Worm (Caenorhabditis elegans): ENCODE results near the gene dre-1.

Gene dre-1

DNA sequence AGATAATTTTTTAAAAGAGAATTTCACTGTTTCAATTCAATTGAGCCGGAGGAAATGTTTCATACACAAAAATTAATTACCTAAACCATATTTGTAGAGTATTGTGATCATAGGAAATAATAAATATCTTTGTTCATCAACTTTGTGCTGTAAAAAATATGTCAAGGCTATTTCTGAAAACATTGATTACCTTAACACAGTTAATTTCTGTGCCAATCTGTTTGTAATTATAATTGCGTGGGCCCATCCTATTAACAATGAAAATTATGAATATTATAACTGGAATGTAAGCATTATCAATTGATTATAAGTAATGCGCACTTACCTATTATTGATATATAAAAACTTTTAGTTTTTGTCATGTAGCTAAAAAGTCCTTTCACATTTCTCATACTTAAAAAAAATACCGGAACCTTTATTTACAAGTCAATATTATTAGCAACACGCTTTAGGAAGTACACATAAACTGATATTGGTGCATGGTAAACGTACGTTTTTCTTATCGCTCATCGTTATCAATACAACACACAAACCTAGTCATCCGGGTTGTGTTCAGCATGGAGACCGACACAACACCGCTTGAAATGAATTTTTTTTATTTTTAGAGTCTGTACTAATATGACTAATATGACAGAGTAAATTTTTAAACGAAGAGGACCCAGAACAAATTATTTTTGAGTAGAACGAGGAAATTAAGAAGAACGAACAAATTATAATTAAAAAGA lies 29.3 kb upstream of the dre-1 start, which contains the start of gene fut-2:
TSS of gene fut-2 (minus strand) at position 485 of the 725 bp plus-strand sequence.
- TF ChIP-seq pha-4 (tag; optimal IDR thresholded peaks at IDR 0.05) = no peak

ce11 chrV:6565851-6566386 lies 19.6 kb upstream of the dre-1 start, which contains the start of gene K04A8.1:
Gene K04A8.1 (plus strand): TSS chrV:6566336.
- TF ChIP-seq pha-4 (tag; optimal IDR thresholded peaks at IDR 0.05) (no peak), mep-1 (tag; optimal IDR thresholded peaks at IDR 0.05) (no peak), ceh-83 (GFP tag; optimal IDR thresholded peaks at IDR 0.05) (no peak), hlh-1 (tag; optimal IDR thresholded peaks at IDR 0.05) (no peak), ham-2 (GFP tag; optimal IDR thresholded peaks at IDR 0.05) (no peak), unc-39 (tag; optimal IDR thresholded peaks at IDR 0.05) (no peak), ces-1 (GFP tag; optimal IDR thresholded peaks at IDR 0.05) (no peak), sem-2 (GFP tag; optimal IDR thresholded peaks at IDR 0.05) (no peak)

DNA sequence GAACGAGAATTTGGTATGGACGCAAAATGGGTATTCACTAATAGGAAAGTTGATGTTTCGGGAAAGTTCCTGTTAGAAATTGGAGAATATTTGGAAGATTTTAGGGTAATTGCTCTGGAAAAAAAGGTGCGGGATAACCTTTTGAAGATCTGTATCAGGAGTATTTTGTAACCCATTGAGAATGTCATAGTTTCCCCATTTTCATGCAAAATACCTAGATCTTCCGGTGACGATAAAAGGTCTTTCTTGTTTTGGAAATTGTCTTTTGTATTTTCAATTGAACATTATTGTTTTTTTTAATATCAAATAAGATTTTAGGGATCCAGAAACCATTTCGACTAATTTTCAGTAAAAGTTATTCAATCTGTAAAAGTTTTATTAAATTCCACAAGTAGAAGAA lies 15.3 kb upstream of the dre-1 start, which contains the start of gene spp-19:
TSS of gene spp-19 (minus strand) at position 101 of the 400 bp plus-strand sequence.
- TF ChIP-seq ztf-11 (tag; optimal IDR thresholded peaks at IDR 0.05) (no peak), nhr-2 (tag; optimal IDR thresholded peaks at IDR 0.05) (no peak), ceh-43 (GFP tag; optimal IDR thresholded peaks at IDR 0.05) (no peak), mls-2 (tag; optimal IDR thresholded peaks at IDR 0.05) (no peak), nhr-237 (tag; optimal IDR thresholded peaks at IDR 0.05) (no peak), flh-1 (GFP tag; optimal IDR thresholded peaks at IDR 0.05) (no peak), tbx-8 (GFP tag; optimal IDR thresholded peaks at IDR 0.05) (no peak), elt-3 (tag; optimal IDR thresholded peaks at IDR 0.05) (no peak)

DNA sequence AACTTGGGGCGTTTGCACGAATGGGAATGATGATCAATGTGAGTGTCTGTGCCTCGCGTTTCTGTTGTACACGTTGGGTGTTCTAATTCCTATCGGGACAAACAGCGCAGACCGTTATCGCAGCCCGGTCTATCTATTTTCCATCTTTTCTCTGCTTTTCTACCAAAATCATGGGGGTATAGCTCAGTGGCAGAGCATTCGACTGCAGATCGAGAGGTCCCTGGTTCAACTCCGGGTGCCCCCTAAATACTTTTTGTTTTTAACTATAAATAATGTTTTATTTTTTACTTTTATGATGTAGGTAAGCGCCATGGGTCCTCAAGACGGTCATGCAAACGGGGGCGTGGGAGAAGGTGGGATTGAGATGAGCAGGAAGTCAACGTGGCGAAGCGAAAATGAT lies 13.3 kb upstream of the dre-1 start:
- peak; percentile 55 for TF ChIP-seq M03D4.4 (tag; optimal IDR thresholded peaks at IDR 0.05)
- no peak for TF ChIP-seq ceh-83 (GFP tag; optimal IDR thresholded peaks at IDR 0.05)

ce11 chrV:6559105-6559504 lies 12.8 kb upstream of the dre-1 start, which contains the start of gene spp-26:
Gene spp-26 (minus strand): TSS chrV:6559205.
- TF ChIP-seq unc-120 (tag; optimal IDR thresholded peaks at IDR 0.05; ENCODE audit: poor library complexity, severe bottlenecking) = no peak
- no peak for TF ChIP-seq elt-1 (tag; optimal IDR thresholded peaks at IDR 0.05; ENCODE audit: borderline replicate concordance, insufficient read depth)
- no peak for TF ChIP-seq nhr-28 (tag; optimal IDR thresholded peaks at IDR 0.05)
- TF ChIP-seq snpc-4 (tag; optimal IDR thresholded peaks at IDR 0.05) = no peak
- no peak for TF ChIP-seq ham-2 (GFP tag; optimal IDR thresholded peaks at IDR 0.05)
- no peak for TF ChIP-seq sem-2 (GFP tag; optimal IDR thresholded peaks at IDR 0.05)

ce11 chrV:6558103-6558502 lies 11.8 kb upstream of the dre-1 start, which contains the start of gene spp-20:
Gene spp-20 (minus strand): TSS chrV:6558203.
- TF ChIP-seq bed-3 (GFP tag; optimal IDR thresholded peaks at IDR 0.05) (no peak), zip-8 (tag; optimal IDR thresholded peaks at IDR 0.05) (no peak), elt-3 (tag; optimal IDR thresholded peaks at IDR 0.05) (no peak), tbx-8 (GFP tag; optimal IDR thresholded peaks at IDR 0.05) (no peak), nhr-237 (tag; optimal IDR thresholded peaks at IDR 0.05) (no peak), ztf-11 (tag; optimal IDR thresholded peaks at IDR 0.05) (no peak), elt-1 (tag; optimal IDR thresholded peaks at IDR 0.05; ENCODE audit: borderline replicate concordance, insufficient read depth) (no peak), nhr-76 (tag; optimal IDR thresholded peaks at IDR 0.05) (no peak), drap-1 (GFP tag; optimal IDR thresholded peaks at IDR 0.05) (no peak), blmp-1 (tag; optimal IDR thresholded peaks at IDR 0.05) (no peak), ham-2 (GFP tag; optimal IDR thresholded peaks at IDR 0.05) (no peak), lsy-2 (tag; optimal IDR thresholded peaks at IDR 0.05) (no peak), sem-2 (GFP tag; optimal IDR thresholded peaks at IDR 0.05) (no peak), mls-2 (tag; optimal IDR thresholded peaks at IDR 0.05) (no peak), mep-1 (tag; optimal IDR thresholded peaks at IDR 0.05) (no peak), nhr-12 (tag; optimal IDR thresholded peaks at IDR 0.05) (no peak), sptf-1 (tag; optimal IDR thresholded peaks at IDR 0.05) (no peak), M03D4.4 (tag; optimal IDR thresholded peaks at IDR 0.05) (no peak)
